Worm (Caenorhabditis elegans): Measurements from ENCODE around the gene F56B3.11.

Gene F56B3.11

DNA sequence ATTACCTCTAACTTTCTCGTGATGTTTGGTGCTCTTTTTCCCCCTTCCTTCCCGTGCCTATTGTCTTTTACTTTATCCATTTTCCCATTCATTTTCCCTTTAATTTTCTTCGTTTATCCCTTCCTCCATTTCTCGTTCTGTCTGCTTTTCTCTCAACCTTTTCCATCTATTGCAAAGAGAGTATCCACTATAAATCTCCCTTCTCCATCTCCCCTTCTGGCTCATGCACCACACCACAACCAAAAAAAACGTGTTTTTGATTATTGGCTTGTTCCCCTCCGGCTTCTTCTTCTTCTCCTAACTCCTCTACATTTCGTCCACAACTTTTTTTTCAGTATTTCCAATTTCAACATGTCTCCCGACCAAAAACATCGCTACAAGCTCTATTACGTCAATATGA lies 36.1 kb downstream of the F56B3.11 start, which contains the start of gene gst-40:
gst-40 (plus strand) TSS at position 236 of the 400 bp plus-strand sequence.
- TF ChIP-seq unc-42 (tag; optimal IDR thresholded peaks at IDR 0.05), result peak; percentile 39
- no peak for TF ChIP-seq elt-4 (tag; optimal IDR thresholded peaks at IDR 0.05)
- TF ChIP-seq ceh-14 (tag; optimal IDR thresholded peaks at IDR 0.05), result no peak

DNA sequence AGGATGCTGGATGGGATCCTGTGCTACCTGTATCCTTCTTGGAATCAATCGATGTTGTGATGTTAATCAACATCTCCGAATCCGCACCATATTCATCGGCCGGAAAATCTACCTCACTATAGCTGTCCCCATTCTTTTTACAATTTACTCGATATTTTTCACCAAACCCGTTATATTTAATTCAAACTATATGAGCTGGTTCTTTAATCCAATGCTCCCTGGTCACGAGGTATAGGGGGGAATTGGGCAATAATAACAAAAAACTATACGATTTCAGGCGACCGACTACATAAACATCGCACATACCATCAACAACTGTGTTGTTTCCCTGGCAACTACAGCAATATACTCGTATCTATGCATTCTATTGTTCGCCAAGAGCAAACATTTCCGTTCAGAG lies 38.8 kb downstream of the F56B3.11 start:
- TF ChIP-seq ahr-1 (tag; optimal IDR thresholded peaks at IDR 0.05) (no peak), nfya-1 (tag; optimal IDR thresholded peaks at IDR 0.05) (no peak), gmeb-2 (tag; optimal IDR thresholded peaks at IDR 0.05) (no peak), F13H6.1 (tag; optimal IDR thresholded peaks at IDR 0.05) (no peak), dmd-4 (tag; optimal IDR thresholded peaks at IDR 0.05; ENCODE audit: borderline replicate concordance) (no peak), tbx-2 (tag; optimal IDR thresholded peaks at IDR 0.05) (no peak), nhr-11 (tag; optimal IDR thresholded peaks at IDR 0.05) (no peak), ceh-9 (tag; optimal IDR thresholded peaks at IDR 0.05) (no peak), unc-42 (tag; optimal IDR thresholded peaks at IDR 0.05) (no peak), K02D7.2 (tag; optimal IDR thresholded peaks at IDR 0.05) (no peak), ceh-18 (tag; optimal IDR thresholded peaks at IDR 0.05) (no peak), fax-1 (tag; optimal IDR thresholded peaks at IDR 0.05) (no peak), hlh-8 (tag; optimal IDR thresholded peaks at IDR 0.05) (no peak)

DNA sequence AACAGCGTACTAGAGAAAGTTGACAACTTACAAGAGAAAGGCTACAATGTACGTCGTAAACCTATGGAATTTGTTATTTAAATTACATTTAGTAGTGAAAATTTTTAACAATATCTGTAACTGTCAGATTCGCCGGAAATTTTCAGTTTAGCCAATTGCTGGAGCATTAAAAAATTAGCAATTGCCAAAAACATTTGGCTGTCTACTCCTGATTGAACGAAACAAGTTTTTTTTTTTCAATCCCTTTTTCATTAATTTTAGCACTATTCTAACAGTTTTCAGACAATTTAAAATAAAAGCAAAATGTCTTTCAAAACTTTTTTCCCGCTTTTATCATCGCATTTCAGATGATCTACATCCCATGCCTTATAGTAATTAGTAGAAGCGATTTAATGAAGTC lies 39.4 kb downstream of the F56B3.11 start:
- TF ChIP-seq elt-4 (tag; optimal IDR thresholded peaks at IDR 0.05) (no peak), unc-86 (tag; optimal IDR thresholded peaks at IDR 0.05) (no peak)

DNA sequence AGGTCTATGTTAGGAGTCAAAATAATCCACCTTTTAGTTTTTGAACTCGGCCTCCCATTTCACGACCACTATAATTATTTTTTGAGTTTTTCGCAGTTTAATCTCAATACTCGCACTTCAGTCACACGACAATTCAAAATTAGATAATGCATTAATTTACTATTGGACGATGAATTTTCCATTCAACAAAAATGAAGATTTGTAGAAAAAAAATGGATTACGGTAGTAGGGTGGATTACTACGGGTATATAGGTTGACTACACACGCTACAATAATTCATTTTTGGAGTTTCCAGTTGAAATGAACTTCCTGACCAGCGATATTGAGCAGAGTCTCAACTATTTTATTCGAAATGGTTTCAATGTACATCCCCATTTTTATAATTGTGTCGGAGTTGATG lies 40.0 kb downstream of the F56B3.11 start, which contains the start of gene srt-23:
srt-23 (plus strand) TSS at position 301 of the 400 bp plus-strand sequence.
- TF ChIP-seq ceh-22 (tag; optimal IDR thresholded peaks at IDR 0.05) (no peak), pat-9 (tag; optimal IDR thresholded peaks at IDR 0.05) (no peak), unc-42 (tag; optimal IDR thresholded peaks at IDR 0.05) (no peak)

DNA sequence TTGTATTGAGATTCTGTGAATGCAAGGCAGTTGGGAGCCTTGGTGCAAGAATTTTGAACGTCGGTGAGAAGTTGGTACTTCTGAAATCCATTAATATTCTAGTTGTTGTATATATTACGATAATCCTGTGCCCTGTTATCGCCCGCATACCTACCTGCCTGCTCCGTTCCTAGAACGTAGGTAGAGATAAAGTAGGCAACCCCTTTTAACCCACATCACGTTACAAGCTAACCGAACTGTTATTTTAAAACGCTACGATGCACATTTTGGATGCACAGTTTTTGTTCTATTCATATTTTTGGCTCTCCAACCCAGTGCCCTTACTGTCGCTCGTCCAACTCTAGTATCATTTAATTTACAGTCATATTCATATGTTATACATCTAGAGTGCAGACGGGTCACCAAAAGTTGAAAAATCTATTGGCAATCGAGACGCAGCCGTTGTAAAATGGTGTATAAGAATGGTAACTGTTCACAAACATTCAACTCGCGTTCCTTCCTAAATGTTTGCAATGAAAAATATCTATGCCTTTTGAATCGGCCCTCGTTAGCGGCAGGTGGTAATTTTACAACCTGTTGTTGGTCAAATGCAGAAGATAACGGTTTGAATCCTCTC lies 41.9 kb downstream of the F56B3.11 start:
- TF ChIP-seq unc-42 (tag; optimal IDR thresholded peaks at IDR 0.05) (no peak), ceh-18 (tag; optimal IDR thresholded peaks at IDR 0.05) (no peak), K09A11.1 (tag; optimal IDR thresholded peaks at IDR 0.05; ENCODE audit: insufficient read depth) (no peak), ceh-2 (tag; optimal IDR thresholded peaks at IDR 0.05) (no peak), C08G9.2 (tag; optimal IDR thresholded peaks at IDR 0.05) (no peak), rnt-1 (tag; optimal IDR thresholded peaks at IDR 0.05) (no peak)

DNA sequence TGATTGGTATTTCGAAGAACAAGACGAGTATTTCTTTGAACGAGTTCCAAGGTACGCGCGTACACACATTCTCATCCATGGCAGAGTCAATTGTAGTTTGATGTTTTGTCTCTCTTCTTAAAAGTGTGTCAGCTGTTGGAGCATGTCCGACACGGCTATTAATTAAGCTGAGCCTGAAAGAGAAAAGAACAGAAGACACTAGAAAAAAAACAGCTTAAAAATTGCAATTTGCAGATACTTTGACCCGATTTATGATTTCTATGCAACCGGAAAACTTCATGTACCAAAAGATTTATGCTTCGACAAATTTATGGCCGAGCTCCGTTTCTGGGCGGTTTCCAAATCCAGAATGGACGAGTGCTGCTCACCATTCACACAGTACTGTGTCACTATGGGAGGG lies 46.8 kb downstream of the F56B3.11 start:
- TF ChIP-seq ceh-19 (GFP tag; optimal IDR thresholded peaks at IDR 0.05) (no peak), pat-9 (tag; optimal IDR thresholded peaks at IDR 0.05) (no peak), ceh-14 (tag; optimal IDR thresholded peaks at IDR 0.05) (no peak), pha-2 (tag; optimal IDR thresholded peaks at IDR 0.05) (no peak), ref-2 (tag; optimal IDR thresholded peaks at IDR 0.05) (no peak), tbx-7 (tag; optimal IDR thresholded peaks at IDR 0.05) (no peak), hlh-30 (tag; optimal IDR thresholded peaks at IDR 0.05; ENCODE audit: insufficient read depth) (no peak), ceh-31 (tag; optimal IDR thresholded peaks at IDR 0.05) (no peak), ets-4 (tag; optimal IDR thresholded peaks at IDR 0.05) (no peak), ceh-30 (tag; optimal IDR thresholded peaks at IDR 0.05) (no peak), ceh-45 (GFP tag; IDR thresholded peaks at IDR 0.05) (no peak), odd-2 (tag; optimal IDR thresholded peaks at IDR 0.05) (no peak), ceh-18 (tag; optimal IDR thresholded peaks at IDR 0.05) (no peak), pqm-1 (tag; optimal IDR thresholded peaks at IDR 0.05) (no peak)
